Fruit fly (Drosophila melanogaster): ENCODE measurements around the gene CtsL4.
A peak's percentile ranks its signal among the peaks of the same experiment; 100 is the strongest.

Gene CtsL4

DNA sequence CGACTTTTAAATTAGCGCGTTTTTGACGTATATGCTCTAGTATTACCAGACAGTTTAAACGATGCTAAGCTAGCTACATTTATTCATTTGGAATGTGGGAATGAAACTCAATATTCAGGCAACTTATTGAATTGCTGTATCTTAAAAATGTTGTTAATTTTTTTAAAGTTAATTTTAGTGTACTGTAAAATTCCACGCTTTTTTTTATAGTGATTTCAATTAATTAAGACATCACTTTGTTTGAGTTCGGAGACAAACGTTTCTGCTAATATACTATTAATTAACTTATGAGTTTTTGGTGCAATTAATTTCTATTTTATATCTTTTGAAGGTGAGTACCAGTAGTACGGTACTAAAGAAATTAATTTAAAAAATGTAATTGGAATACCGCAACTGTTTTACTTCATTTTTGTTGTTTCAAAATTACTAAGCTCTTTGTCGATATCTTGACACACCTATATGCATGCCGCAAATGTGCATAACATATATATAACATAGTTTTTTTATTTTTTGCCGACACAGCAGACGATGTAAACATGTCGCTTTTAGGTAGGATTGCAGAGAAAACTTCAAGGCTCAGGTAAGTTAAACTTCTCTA, 29.9 kb upstream of the CtsL4 start, which contains the start of the genes Cdk1 and mRpS7 (continued):
- TF ChIP-seq sisA (GFP tag; IDR thresholded peaks at IDR 0.05) (peak; percentile 38; the same call in 1 of the 2 replicates), Nf-YA (GFP tag; IDR thresholded peaks at IDR 0.05) (no peak), crp (GFP tag; optimal IDR thresholded peaks at IDR 0.05) (peak in 1 of 2 experiments; percentile 35), CG4730 (GFP tag; IDR thresholded peaks at IDR 0.05) (peak; percentile 41), zen2 (GFP tag; IDR thresholded peaks at IDR 0.05; ENCODE audit: partially characterized antibody) (no peak), CG7357 (GFP tag; IDR thresholded peaks at IDR 0.05) (peak; percentile 65; the same call in 2 of the 3 replicates), CG10209 (GFP tag; optimal IDR thresholded peaks at IDR 0.05) (peak; percentile 68), CG11093 (GFP tag; IDR thresholded peaks at IDR 0.05) (0 out of 3 replicates have a peak, but pooled peaks have one; percentile 16), CG16813 (GFP tag; IDR thresholded peaks at IDR 0.05; ENCODE audit: partially characterized antibody) (no peak), psq (GFP tag; optimal IDR thresholded peaks at IDR 0.05) (no peak), Hmr (GFP tag; optimal IDR thresholded peaks at IDR 0.05) (peak; percentile 73), chm (GFP tag; IDR thresholded peaks at IDR 0.05) (peak; percentile 68), CG17568 (GFP tag; optimal IDR thresholded peaks at IDR 0.05) (no peak), B-H2 (GFP tag; optimal IDR thresholded peaks at IDR 0.05) (peak; percentile 26), CG34376 (GFP tag; optimal IDR thresholded peaks at IDR 0.05) (no peak), CoRest (tag; optimal IDR thresholded peaks at IDR 0.05) (peak; percentile 90), ems (GFP tag; optimal IDR thresholded peaks at IDR 0.05) (no peak), chn (GFP tag; optimal IDR thresholded peaks at IDR 0.05) (peak; percentile 44), Bdp1 (GFP tag; optimal IDR thresholded peaks at IDR 0.05) (no peak), CG2889 (GFP tag; IDR thresholded peaks at IDR 0.05) (peak; percentile 13; the same call in 1 of the 3 replicates), CG14014 (GFP tag; IDR thresholded peaks at IDR 0.05) (peak; percentile 70), Spps (tag; optimal IDR thresholded peaks at IDR 0.05) (peak; percentile 66), lmd (GFP tag; IDR thresholded peaks at IDR 0.05) (no peak; the same call in 1 of the 2 replicates), CG4282 (GFP tag; optimal IDR thresholded peaks at IDR 0.05) (no peak), crc (GFP tag; optimal IDR thresholded peaks at IDR 0.05) (peak; percentile 10), jumu (GFP tag; optimal IDR thresholded peaks at IDR 0.05) (peak; percentile 33), CG12942 (GFP tag; optimal IDR thresholded peaks at IDR 0.05) (peak; percentile 62), Ets65A (GFP tag) (peak; percentile 85), Atf3 (GFP tag; optimal IDR thresholded peaks at IDR 0.05) (peak; percentile 68), so (GFP tag; IDR thresholded peaks at IDR 0.05) (0 out of 3 replicates have a peak, but pooled peaks have one; percentile 34), Drgx (GFP tag; IDR thresholded peaks at IDR 0.05) (peak; percentile 53; the same call in 1 of the 2 replicates), slou (GFP tag; optimal IDR thresholded peaks at IDR 0.05) (peak; percentile 45), Nf-YB (GFP tag; optimal IDR thresholded peaks at IDR 0.05) (peak; percentile 51), CG17612 (GFP tag; IDR thresholded peaks at IDR 0.05) (no peak), E2f2 (GFP tag; IDR thresholded peaks at IDR 0.05) (peak; percentile 82), Atf6 (GFP tag; IDR thresholded peaks at IDR 0.05) (peak; percentile 79), CG3847 (GFP tag; IDR thresholded peaks at IDR 0.05) (peak; percentile 51; the same call in 1 of the 2 replicates), CG11696 (GFP tag; IDR thresholded peaks at IDR 0.05) (0 out of 2 replicates have a peak, but pooled peaks have one; percentile 51), CG16863 (GFP tag; optimal IDR thresholded peaks at IDR 0.05) (peak; percentile 71), row (GFP tag; IDR thresholded peaks at IDR 0.05) (peak; percentile 81), CG32532 (GFP tag; IDR thresholded peaks at IDR 0.05) (peak; percentile 77), Fer2 (tag; optimal IDR thresholded peaks at IDR 0.05) (peak; percentile 7), gt (GFP tag; IDR thresholded peaks at IDR 0.05) (no peak), CG17912 (GFP tag; optimal IDR thresholded peaks at IDR 0.05) (no peak), D19B (GFP tag; optimal IDR thresholded peaks at IDR 0.05) (peak; percentile 59), Lim3 (GFP tag; IDR thresholded peaks at IDR 0.05) (no peak), Fer1 (GFP tag; optimal IDR thresholded peaks at IDR 0.05) (peak; percentile 32), nerfin-1 (tag; optimal IDR thresholded peaks at IDR 0.05) (peak; percentile 51), Bgb (GFP tag; IDR thresholded peaks at IDR 0.05; ENCODE audit: partially characterized antibody) (no peak), jigr1 (GFP tag; IDR thresholded peaks at IDR 0.05) (peak; percentile 65; the same call in 1 of the 3 replicates)
